Worm (Caenorhabditis elegans): Measurements from ENCODE around the gene clec-74.

Gene clec-74

ce11 chrIV:4008440-4008839 lies 51.6 kb downstream of the clec-74 start:
- no peak for TF ChIP-seq pha-4 (tag; optimal IDR thresholded peaks at IDR 0.05)
- no peak for TF ChIP-seq gmeb-2 (tag; optimal IDR thresholded peaks at IDR 0.05)
- TF ChIP-seq lim-6 (tag; optimal IDR thresholded peaks at IDR 0.05): no peak
- no peak for TF ChIP-seq fax-1 (tag; optimal IDR thresholded peaks at IDR 0.05)
- TF ChIP-seq ztf-16 (tag; optimal IDR thresholded peaks at IDR 0.05): no peak
- no peak for TF ChIP-seq ceh-31 (tag; optimal IDR thresholded peaks at IDR 0.05)
